Worm (Caenorhabditis elegans): ENCODE results near the gene unc-7.

- TF ChIP-seq nhr-11 (tag; optimal IDR thresholded peaks at IDR 0.05) (no peak), lin-39 (tag; optimal IDR thresholded peaks at IDR 0.05) (no peak), unc-62 (GFP tag; optimal IDR thresholded peaks at IDR 0.05) (no peak), nhr-12 (tag; optimal IDR thresholded peaks at IDR 0.05) (no peak), ama-1 (optimal IDR thresholded peaks at IDR 0.05) (no peak), nhr-23 (tag; optimal IDR thresholded peaks at IDR 0.05) (no peak), unc-55 (GFP tag; optimal IDR thresholded peaks at IDR 0.05) (no peak)
These were observed 31.8 kb downstream of the unc-7 start for ce11 chrX:15115748-15116147.
